Fruit fly (Drosophila melanogaster) whole organism, wandering third instar larva: ENCODE results near the gene CG33664.

Source experiments
- CG32264 ChIP-seq: fragments of 200-800 bp; sonication (Bioruptor generic); optimal IDR thresholded peaks from 2 replicates; lab custom pipeline; 2016; ENCODE audit warnings: missing biosample characterization, missing genetic modification characterization
- CG9705 ChIP-seq: fragments of 200-800 bp; sonication (Bioruptor generic); optimal IDR thresholded peaks from 2 replicates; lab custom pipeline; 2018; ENCODE audit warnings: missing biosample characterization, mild to moderate bottlenecking, missing genetic modification characterization
- CrebA ChIP-seq: fragments of 200-800 bp; sonication (Bioruptor generic); optimal IDR thresholded peaks from 2 replicates; lab custom pipeline; 2016; ENCODE audit warnings: missing biosample characterization, mild to moderate bottlenecking, missing genetic modification characterization, borderline replicate concordance
- Dfd ChIP-seq: fragments of >200 bp; optimal IDR thresholded peaks from 2 replicates; lab custom pipeline; 2017; ENCODE audit warnings: missing biosample characterization, missing genetic modification characterization
- Dif ChIP-seq: fragments of 200-275, 200-300 bp; sonication (Bioruptor generic); optimal IDR thresholded peaks from 2 replicates; lab custom pipeline; 2018; ENCODE audit warnings: missing biosample characterization, missing genetic modification characterization; ENCODE audit not compliant: partially characterized antibody
- GATAd ChIP-seq: sonication (Bioruptor generic); optimal IDR thresholded peaks from 2 replicates; lab custom pipeline; 2016; ENCODE audit warnings: missing biosample characterization, missing genetic modification characterization
- HLH106 ChIP-seq: fragments of 200-800 bp; optimal IDR thresholded peaks from 3 replicates; lab custom pipeline; 2019; ENCODE audit warnings: missing biosample characterization, mild to moderate bottlenecking, missing genetic modification characterization, moderate library complexity
- Hnf4 ChIP-seq: fragments of 200-800 bp; sonication (Bioruptor generic); optimal IDR thresholded peaks from 2 replicates; lab custom pipeline; 2016; ENCODE audit warnings: missing biosample characterization, mild to moderate bottlenecking, missing genetic modification characterization
- Hr78 ChIP-seq: fragments of >200 bp; optimal IDR thresholded peaks from 2 replicates; lab custom pipeline; 2017; ENCODE audit warnings: missing biosample characterization, missing genetic modification characterization
- Hr83 ChIP-seq: fragments of 200-300 bp; sonication (Bioruptor generic); optimal IDR thresholded peaks from 2 replicates; lab custom pipeline; 2016; ENCODE audit warnings: missing biosample characterization, mild to moderate bottlenecking, missing genetic modification characterization, moderate library complexity; ENCODE audit not compliant: poor library complexity, severe bottlenecking
- Jra ChIP-seq: sonication (Bioruptor generic); optimal IDR thresholded peaks from 2 replicates; lab custom pipeline; 2016; ENCODE audit warnings: missing biosample characterization, missing genetic modification characterization
- N ChIP-seq: fragments of >200 bp; optimal IDR thresholded peaks from 2 replicates; lab custom pipeline; 2018; ENCODE audit warnings: missing biosample characterization, missing external identifiers, missing genetic modification characterization
- OdsH ChIP-seq: fragments of 200-800 bp; sonication (Bioruptor generic); optimal IDR thresholded peaks from 2 replicates; lab custom pipeline; 2016; ENCODE audit warnings: missing biosample characterization, mild to moderate bottlenecking, missing genetic modification characterization
- Rel ChIP-seq, 2 experiments: fragments of 200-800 bp; sonication (Bioruptor generic) in 1 of 2; optimal IDR thresholded peaks; 2 replicates in 1 of 2; 3 replicates in 1 of 2; lab custom pipeline; 2016 to 2019; ENCODE audit warnings: mild to moderate bottlenecking in 2 of 2, missing biosample characterization in 2 of 2, missing genetic modification characterization in 2 of 2, moderate library complexity in 1 of 2
- Sp1 ChIP-seq: fragments of 200-800 bp; sonication (Bioruptor generic); optimal IDR thresholded peaks from 3 replicates; lab custom pipeline; 2019; ENCODE audit warnings: missing biosample characterization, mild to moderate bottlenecking, missing genetic modification characterization, moderate library complexity
- Vsx2 ChIP-seq: fragments of 200-300, 225-300 bp; sonication (Bioruptor generic); optimal IDR thresholded peaks from 2 replicates; lab custom pipeline; 2018; ENCODE audit warnings: missing biosample characterization, missing genetic modification characterization; ENCODE audit not compliant: partially characterized antibody
- br ChIP-seq: fragments of 200-800 bp; sonication (Bioruptor generic); optimal IDR thresholded peaks from 2 replicates; lab custom pipeline; 2016; ENCODE audit warnings: missing biosample characterization, missing genetic modification characterization
- brk ChIP-seq: fragments of 200-800 bp; sonication (Bioruptor generic); optimal IDR thresholded peaks from 2 replicates; lab custom pipeline; 2016; ENCODE audit warnings: missing biosample characterization, mild to moderate bottlenecking, missing genetic modification characterization
- dl ChIP-seq, 2 experiments: fragments of 175-275, 200-275 bp in 1 of 2; fragments of 200-275 bp in 1 of 2; sonication (Bioruptor generic); optimal IDR thresholded peaks; lab custom pipeline; 2018; ENCODE audit warnings: mild to moderate bottlenecking in 2 of 2, missing biosample characterization in 2 of 2, missing genetic modification characterization in 2 of 2, moderate library complexity in 2 of 2; ENCODE audit not compliant: partially characterized antibody in 2 of 2, insufficient read depth in 1 of 2
- dmrt93B ChIP-seq: fragments of 200-800 bp; sonication (Bioruptor generic); optimal IDR thresholded peaks from 2 replicates; lab custom pipeline; 2018; ENCODE audit warnings: missing biosample characterization, mild to moderate bottlenecking, missing genetic modification characterization
- dsf ChIP-seq: sonication (Bioruptor generic); optimal IDR thresholded peaks from 2 replicates; lab custom pipeline; 2016; ENCODE audit warnings: missing biosample characterization, missing genetic modification characterization, borderline replicate concordance
- ey ChIP-seq: fragments of 200-800 bp; sonication (Bioruptor generic); optimal IDR thresholded peaks from 2 replicates; lab custom pipeline; 2016; ENCODE audit warnings: missing biosample characterization, missing genetic modification characterization
- foxo ChIP-seq, 2 experiments: fragments of 200-800 bp; sonication (Bioruptor generic); optimal IDR thresholded peaks; 2 replicates in 1 of 2; 3 replicates in 1 of 2; lab custom pipeline; 2016 to 2017; ENCODE audit warnings: missing biosample characterization in 2 of 2, missing genetic modification characterization in 2 of 2
- fru ChIP-seq: fragments of 200-800 bp; sonication (Bioruptor generic); optimal IDR thresholded peaks from 3 replicates; lab custom pipeline; 2016; ENCODE audit warnings: missing biosample characterization, mild to moderate bottlenecking, missing genetic modification characterization
- h ChIP-seq: fragments of 200-800 bp; sonication (Bioruptor generic); optimal IDR thresholded peaks from 3 replicates; lab custom pipeline; 2016; ENCODE audit warnings: missing biosample characterization, mild to moderate bottlenecking, missing genetic modification characterization
- jim ChIP-seq: fragments of 175-275, 200-325 bp; sonication (Bioruptor generic); optimal IDR thresholded peaks from 2 replicates; lab custom pipeline; 2016; ENCODE audit warnings: missing biosample characterization, mild to moderate bottlenecking, missing genetic modification characterization
- lola ChIP-seq: fragments of >200 bp; optimal IDR thresholded peaks from 2 replicates; lab custom pipeline; 2017; ENCODE audit warnings: missing biosample characterization, missing genetic modification characterization
- pan ChIP-seq: fragments of >200 bp; optimal IDR thresholded peaks from 2 replicates; lab custom pipeline; 2017
- psq ChIP-seq: fragments of 200-800 bp; sonication (Bioruptor generic); optimal IDR thresholded peaks from 3 replicates; lab custom pipeline; 2017; ENCODE audit warnings: missing biosample characterization, mild to moderate bottlenecking, missing genetic modification characterization, moderate library complexity
- rgr ChIP-seq: fragments of 200-800 bp; sonication (Bioruptor generic); optimal IDR thresholded peaks from 3 replicates; lab custom pipeline; 2016; ENCODE audit warnings: missing biosample characterization, mild to moderate bottlenecking, missing genetic modification characterization
- sage ChIP-seq: fragments of 200-800 bp; sonication (Bioruptor generic); optimal IDR thresholded peaks from 2 replicates; lab custom pipeline; 2016; ENCODE audit warnings: missing biosample characterization, mild to moderate bottlenecking, missing genetic modification characterization
- sv ChIP-seq: fragments of 200-800 bp; sonication (Bioruptor generic); optimal IDR thresholded peaks from 3 replicates; lab custom pipeline; 2016; ENCODE audit warnings: missing biosample characterization, missing genetic modification characterization
- tai ChIP-seq: sonication (Bioruptor generic); optimal IDR thresholded peaks from 2 replicates; lab custom pipeline; 2016; ENCODE audit warnings: missing biosample characterization, missing genetic modification characterization
- usp ChIP-seq: fragments of >200 bp; optimal IDR thresholded peaks from 2 replicates; lab custom pipeline; 2017; ENCODE audit warnings: missing biosample characterization, missing genetic modification characterization
- woc ChIP-seq: sonication (Bioruptor generic); optimal IDR thresholded peaks from 2 replicates; lab custom pipeline; 2016; ENCODE audit warnings: missing biosample characterization, mild to moderate bottlenecking, missing genetic modification characterization

Gene CG33664

dm6 chrX:6344538-6345074 lies 39.4 kb upstream of the CG33664 start:
- no peak for TF ChIP-seq CG9705
- TF ChIP-seq N = no peak
- TF ChIP-seq Sp1 (GFP tag; lab: Kevin White, UChicago) = peak; percentile 2
- TF ChIP-seq Hr78 (GFP tag; lab: Kevin White, UChicago) = no peak
- no peak for TF ChIP-seq GATAd (GFP tag; lab: Kevin White, UChicago)
- no peak for TF ChIP-seq foxo (GFP tag; optimal IDR thresholded peaks at IDR 0.05; lab: Kevin White, UChicago)
- no peak for TF ChIP-seq dmrt93B (GFP tag; lab: Kevin White, UChicago)
- TF ChIP-seq jim (GFP tag; lab: Kevin White, UChicago) = no peak
- peak; percentile 47 for TF ChIP-seq pan (lab: Kevin White, UChicago)
- TF ChIP-seq psq (GFP tag; lab: Kevin White, UChicago) = no peak
- no peak for TF ChIP-seq br
- TF ChIP-seq tai (GFP tag; lab: Kevin White, UChicago) = no peak
- TF ChIP-seq Hr83 = no peak
- TF ChIP-seq Rel (GFP tag; optimal IDR thresholded peaks at IDR 0.05; lab: Kevin White, UChicago) = no peak
- TF ChIP-seq Rel (tag; optimal IDR thresholded peaks at IDR 0.05; lab: Kevin White, UChicago) = peak; percentile 68
- TF ChIP-seq woc (GFP tag; lab: Kevin White, UChicago) = no peak
- TF ChIP-seq Dif = no peak
- no peak for TF ChIP-seq brk (GFP tag; lab: Kevin White, UChicago)
- no peak for TF ChIP-seq h (GFP tag; lab: Kevin White, UChicago)
- TF ChIP-seq usp (GFP tag; lab: Kevin White, UChicago) = no peak
- no peak for TF ChIP-seq Hnf4 (GFP tag; lab: Kevin White, UChicago)
- no peak for TF ChIP-seq sv (GFP tag; lab: Kevin White, UChicago)
- no peak for TF ChIP-seq sage
- no peak for TF ChIP-seq CrebA (GFP tag; lab: Kevin White, UChicago)
- no peak for TF ChIP-seq ey
- no peak for TF ChIP-seq fru (GFP tag; lab: Kevin White, UChicago)
- TF ChIP-seq Jra (GFP tag; lab: Kevin White, UChicago) = no peak

- TF ChIP-seq brk (GFP tag; lab: Kevin White, UChicago) = no peak
- no peak for TF ChIP-seq Dif
- TF ChIP-seq Hnf4 (GFP tag; lab: Kevin White, UChicago) = no peak
- no peak for TF ChIP-seq Vsx2
- no peak for TF ChIP-seq lola (GFP tag; lab: Kevin White, UChicago)
- no peak for TF ChIP-seq fru (GFP tag; lab: Kevin White, UChicago)
- no peak for TF ChIP-seq rgr
- TF ChIP-seq dl (GFP tag; optimal IDR thresholded peaks at IDR 0.05; lab: Kevin White, UChicago; ENCODE audit: insufficient read depth in 1 of 2, partially characterized antibody in 2 of 2) = no peak
- TF ChIP-seq OdsH (GFP tag; lab: Kevin White, UChicago) = no peak
- TF ChIP-seq tai (GFP tag; lab: Kevin White, UChicago) = no peak
- no peak for TF ChIP-seq Dfd (GFP tag; lab: Kevin White, UChicago)
- no peak for TF ChIP-seq ey
- no peak for TF ChIP-seq psq (GFP tag; lab: Kevin White, UChicago)
- no peak for TF ChIP-seq jim (GFP tag; lab: Kevin White, UChicago)
- TF ChIP-seq CrebA (GFP tag; lab: Kevin White, UChicago) = no peak
- no peak for TF ChIP-seq pan (lab: Kevin White, UChicago)
- TF ChIP-seq CG32264 (GFP tag; lab: Kevin White, UChicago) = no peak
These were observed 37.9 kb upstream of the CG33664 start for dm6 chrX:6346153-6346552.

dm6 chrX:6346926-6347367 lies 37.1 kb upstream of the CG33664 start, which contains the start of gene CG3847:
CG3847 (plus strand) TSS chrX:6347103.
- TF ChIP-seq CrebA (GFP tag; lab: Kevin White, UChicago) (no peak), ey (peak; percentile 20), Hr78 (GFP tag; lab: Kevin White, UChicago) (no peak), foxo (GFP tag; optimal IDR thresholded peaks at IDR 0.05; lab: Kevin White, UChicago) (peak in 1 of 2 experiments; percentile 48), fru (GFP tag; lab: Kevin White, UChicago) (peak; percentile 9), CG9705 (peak; percentile 22), h (GFP tag; lab: Kevin White, UChicago) (peak; percentile 39), rgr (peak; percentile 63), OdsH (GFP tag; lab: Kevin White, UChicago) (peak; percentile 39), Rel (GFP tag; optimal IDR thresholded peaks at IDR 0.05; lab: Kevin White, UChicago) (no peak), Rel (tag; optimal IDR thresholded peaks at IDR 0.05; lab: Kevin White, UChicago) (peak; percentile 72), lola (GFP tag; lab: Kevin White, UChicago) (no peak), tai (GFP tag; lab: Kevin White, UChicago) (no peak), Sp1 (GFP tag; lab: Kevin White, UChicago) (peak; percentile 55), Hnf4 (GFP tag; lab: Kevin White, UChicago) (peak; percentile 55), dl (GFP tag; optimal IDR thresholded peaks at IDR 0.05; lab: Kevin White, UChicago; ENCODE audit: insufficient read depth in 1 of 2, partially characterized antibody in 2 of 2) (peak in 1 of 2 experiments; percentile 23), HLH106 (tag; lab: Kevin White, UChicago) (peak; percentile 20), br (peak; percentile 56), Dfd (GFP tag; lab: Kevin White, UChicago) (no peak), sv (GFP tag; lab: Kevin White, UChicago) (no peak), psq (GFP tag; lab: Kevin White, UChicago) (peak; percentile 68), dsf (GFP tag; lab: Kevin White, UChicago) (peak; percentile 12)
